Worm (Caenorhabditis elegans) whole organism, L2 larva: ENCODE results near the gene F21D5.9.

Source experiments
- snpc-4 ChIP-seq: fragments of 150-350 bp; optimal IDR thresholded peaks from 2 replicates; lab custom pipeline; 2014; ENCODE audit warnings: missing biosample characterization, missing genetic modification characterization
- ztf-11 ChIP-seq: sonication (generic microtip); optimal IDR thresholded peaks from 2 replicates; lab custom pipeline; 2017; ENCODE audit warnings: missing biosample characterization, missing genetic modification characterization

ce11 chrIV:8722801-8723200 is 1.0 kb upstream of the F21D5.9 start:
- TF ChIP-seq snpc-4 (tag; lab: Kevin White, UChicago) (no peak), ztf-11 (tag; lab: Kevin White, UChicago) (no peak)
